Worm (Caenorhabditis elegans): Measurements from ENCODE around the gene col-43.

- TF ChIP-seq F49E8.2 (tag; optimal IDR thresholded peaks at IDR 0.05; ENCODE audit: insufficient read depth) (no peak), unc-62 (GFP tag; optimal IDR thresholded peaks at IDR 0.05) (no peak), pha-4 (tag; optimal IDR thresholded peaks at IDR 0.05) (no peak), B0019.2 (GFP tag; conservative IDR thresholded peaks at IDR 0.05) (no peak), attf-3 (GFP tag; conservative IDR thresholded peaks at IDR 0.05) (no peak), F39B2.1 (GFP tag; IDR thresholded peaks at IDR 0.05) (no peak), lin-40 (tag; optimal IDR thresholded peaks at IDR 0.05) (no peak), ama-1 (optimal IDR thresholded peaks at IDR 0.05) (no peak), ama-1 (GFP tag; optimal IDR thresholded peaks at IDR 0.05) (no peak), F57A8.1 (GFP tag; optimal IDR thresholded peaks at IDR 0.05) (no peak)
These were observed 40.6 kb downstream of the col-43 start, which contains the start of gene Y97E10AR.4 for ce11 chrV:8010103-8010502.
